Worm (Caenorhabditis elegans) whole organism, L4 larva: Measurements from ENCODE around the gene K02E7.4.

Experiments used
- F37D6.2 ChIP-seq: sonication (generic microtip); optimal IDR thresholded peaks from 2 replicates; lab custom pipeline; 2016; ENCODE audit warnings: mild to moderate bottlenecking, missing genetic modification characterization, missing compliant biosample characterization
- F44E2.7 ChIP-seq: fragments of 200-800 bp; sonication (Bioruptor generic); IDR thresholded peaks from 2 replicates; pipeline ENCODE4 v2.1.2; 2022; ENCODE audit warnings: missing genetic modification characterization, missing compliant biosample characterization
- R02D3.7 ChIP-seq: fragments of 150-350 bp; sonication (generic microtip); optimal IDR thresholded peaks from 3 replicates; lab custom pipeline; 2014; ENCODE audit warnings: missing biosample characterization, missing genetic modification characterization
- T26A8.4 ChIP-seq: fragments of 200-800 bp; sonication (Bioruptor generic); IDR thresholded peaks from 2 replicates; pipeline ENCODE4 v1.3.6; 2022; ENCODE audit warnings: missing genetic modification characterization, missing compliant biosample characterization
- Y105C5A.15 ChIP-seq: fragments of 200-800 bp; sonication (Bioruptor generic); IDR thresholded peaks from 2 replicates; pipeline ENCODE4 v1.3.6; 2022; ENCODE audit warnings: missing genetic modification characterization, missing compliant biosample characterization
- Y75B8A.6 ChIP-seq: fragments of 200-800 bp; sonication (Bioruptor generic); IDR thresholded peaks from 2 replicates; pipeline ENCODE4 v1.3.6; 2022; ENCODE audit warnings: missing genetic modification reagents, missing genetic modification characterization, missing compliant biosample characterization
- ces-1 ChIP-seq: fragments of 150-350 bp; sonication (generic microtip); optimal IDR thresholded peaks from 4 replicates; lab custom pipeline; 2014; ENCODE audit warnings: missing biosample characterization, missing genetic modification reagents, missing genetic modification characterization
- daf-12 ChIP-seq: fragments of 150-350 bp; optimal IDR thresholded peaks from 2 replicates; lab custom pipeline; 2014; ENCODE audit warnings: missing biosample characterization, missing genetic modification reagents, missing genetic modification characterization
- daf-16 ChIP-seq, 3 experiments: sonication (generic microtip); optimal IDR thresholded peaks; 2 replicates each; lab custom pipeline; 2016 to 2017; ENCODE audit warnings: missing genetic modification characterization in 3 of 3, missing genetic modification reagents in 3 of 3, mild to moderate bottlenecking in 2 of 3, missing compliant biosample characterization in 2 of 3, missing biosample characterization in 1 of 3, moderate library complexity in 1 of 3
- dmd-6 ChIP-seq: fragments of 200-800 bp; sonication (Bioruptor generic); IDR thresholded peaks from 2 replicates; pipeline ENCODE4 v1.3.6; 2022; ENCODE audit warnings: missing genetic modification reagents, missing genetic modification characterization, missing compliant biosample characterization
- dpl-1 ChIP-seq: fragments of 150-350 bp; optimal IDR thresholded peaks from 2 replicates; lab custom pipeline; 2014; ENCODE audit warnings: missing biosample characterization, missing genetic modification reagents, missing genetic modification characterization
- dve-1 ChIP-seq: sonication (generic microtip); optimal IDR thresholded peaks from 2 replicates; lab custom pipeline; 2017; ENCODE audit warnings: antibody characterized with exemption, mild to moderate bottlenecking, missing genetic modification characterization, missing compliant biosample characterization; ENCODE audit not compliant: insufficient read depth
- egl-27 ChIP-seq: sonication (generic microtip); optimal IDR thresholded peaks from 3 replicates; lab custom pipeline; 2017; ENCODE audit warnings: missing biosample characterization, missing genetic modification reagents, missing genetic modification characterization
- fkh-10 ChIP-seq: fragments of 150-350 bp; optimal IDR thresholded peaks from 2 replicates; lab custom pipeline; 2014; ENCODE audit warnings: missing biosample characterization, missing genetic modification reagents, missing genetic modification characterization
- hif-1 ChIP-seq, 2 experiments: sonication (generic microtip); optimal IDR thresholded peaks; 2 replicates each; lab custom pipeline; 2016 to 2017; ENCODE audit warnings: missing compliant biosample characterization in 2 of 2, missing genetic modification characterization in 2 of 2, missing genetic modification reagents in 2 of 2, missing genotype in 2 of 2, mild to moderate bottlenecking in 1 of 2
- hlh-11 ChIP-seq: fragments of 200-800 bp; sonication (Bioruptor generic); optimal IDR thresholded peaks from 2 replicates; lab custom pipeline; 2018; ENCODE audit warnings: mild to moderate bottlenecking, missing genetic modification characterization, missing compliant biosample characterization
- hlh-30 ChIP-seq: sonication (generic microtip); optimal IDR thresholded peaks from 2 replicates; lab custom pipeline; 2017; ENCODE audit warnings: antibody characterized with exemption, mild to moderate bottlenecking, missing genetic modification characterization, missing compliant biosample characterization; ENCODE audit not compliant: insufficient read depth
- hmg-1.1 ChIP-seq: fragments of 200-800 bp; sonication (Bioruptor generic); IDR thresholded peaks from 2 replicates; pipeline ENCODE4 v1.3.6; 2022; ENCODE audit warnings: missing genetic modification reagents, missing genetic modification characterization, missing compliant biosample characterization
- lin-29 ChIP-seq: fragments of 200-800 bp; sonication (Bioruptor generic); IDR thresholded peaks from 2 replicates; pipeline ENCODE4 v1.3.6; 2022; ENCODE audit warnings: missing genetic modification reagents, missing genetic modification characterization, missing compliant biosample characterization
- lir-3 ChIP-seq: sonication (generic microtip); optimal IDR thresholded peaks from 2 replicates; lab custom pipeline; 2016; ENCODE audit warnings: mild to moderate bottlenecking, missing genetic modification characterization, missing compliant biosample characterization
- lsy-2 ChIP-seq, 2 experiments: fragments of 150-350 bp in 1 of 2; sonication (generic microtip) in 1 of 2; optimal IDR thresholded peaks; 2 replicates each; lab custom pipeline; 2014 to 2017; ENCODE audit warnings: missing biosample characterization in 2 of 2, missing genetic modification characterization in 2 of 2
- mdl-1 ChIP-seq, 2 experiments: fragments of 150-350 bp in 1 of 2; sonication (generic microtip) in 1 of 2; optimal IDR thresholded peaks; 2 replicates each; lab custom pipeline; 2014 to 2017; ENCODE audit warnings: missing biosample characterization in 2 of 2, missing genetic modification characterization in 2 of 2
- mep-1 ChIP-seq: fragments of 150-350 bp; sonication (generic microtip); optimal IDR thresholded peaks from 3 replicates; lab custom pipeline; 2014; ENCODE audit warnings: missing biosample characterization, missing genetic modification characterization
- mes-2 ChIP-seq: sonication (generic microtip); optimal IDR thresholded peaks from 2 replicates; lab custom pipeline; 2016; ENCODE audit warnings: missing genotype, mild to moderate bottlenecking, missing genetic modification characterization, missing compliant biosample characterization; ENCODE audit not compliant: poor library complexity, severe bottlenecking
- mxl-3 ChIP-seq: fragments of 200-800 bp; sonication (Bioruptor generic); optimal IDR thresholded peaks from 2 replicates; lab custom pipeline; 2018; ENCODE audit warnings: mild to moderate bottlenecking, missing genetic modification characterization, missing compliant biosample characterization
- nhr-11 ChIP-seq: fragments of 150-350 bp; optimal IDR thresholded peaks from 2 replicates; lab custom pipeline; 2014; ENCODE audit warnings: missing biosample characterization, missing genetic modification characterization
- nhr-111 ChIP-seq: fragments of 200-800 bp; sonication (Bioruptor generic); optimal IDR thresholded peaks from 2 replicates; lab custom pipeline; 2018; ENCODE audit warnings: mild to moderate bottlenecking, missing genetic modification characterization, missing compliant biosample characterization
- nhr-42 ChIP-seq: fragments of 200-800 bp; sonication (Bioruptor generic); IDR thresholded peaks from 2 replicates; pipeline ENCODE4 v1.3.6; 2022; ENCODE audit warnings: missing genetic modification characterization, missing compliant biosample characterization
- nhr-76 ChIP-seq: fragments of 150-350 bp; optimal IDR thresholded peaks from 2 replicates; lab custom pipeline; 2014; ENCODE audit warnings: missing biosample characterization, missing genetic modification characterization
- nhr-77 ChIP-seq: fragments of 150-350 bp; optimal IDR thresholded peaks from 2 replicates; lab custom pipeline; 2014; ENCODE audit warnings: missing biosample characterization, missing genetic modification characterization
- pha-4 ChIP-seq, 2 experiments: fragments of 150-350 bp in 1 of 2; fragments of 200-800 bp in 1 of 2; sonication (Bioruptor generic) in 1 of 2; IDR thresholded peaks in 1 of 2; optimal IDR thresholded peaks in 1 of 2; 2 replicates each; pipeline versions ENCODE4 v1.3.6 to Lab custom; 2014 to 2022; ENCODE audit warnings: missing genetic modification characterization in 2 of 2, missing genetic modification reagents in 2 of 2, missing biosample characterization in 1 of 2, missing compliant biosample characterization in 1 of 2
- rbr-2 ChIP-seq: sonication (generic microtip); optimal IDR thresholded peaks from 2 replicates; lab custom pipeline; 2016; ENCODE audit warnings: missing genotype, missing genetic modification characterization, missing compliant biosample characterization
- spr-1 ChIP-seq: sonication (generic microtip); optimal IDR thresholded peaks from 2 replicates; lab custom pipeline; 2016; ENCODE audit warnings: mild to moderate bottlenecking, missing genetic modification characterization, missing compliant biosample characterization
- unc-62 ChIP-seq, 3 experiments: fragments of 150-350 bp in 1 of 3; sonication (generic microtip); optimal IDR thresholded peaks in 2 of 3; peaks in 1 of 3; 1 replicate in 1 of 3; 2 replicates in 2 of 3; lab custom pipeline; 2014 to 2017; ENCODE audit warnings: missing biosample characterization in 3 of 3, missing genetic modification characterization in 3 of 3, missing genetic modification reagents in 3 of 3, missing genotype in 1 of 3
- vab-7 ChIP-seq: fragments of 200-800 bp; sonication (Bioruptor generic); IDR thresholded peaks from 2 replicates; pipeline ENCODE4 v1.3.6; 2022; ENCODE audit warnings: missing genetic modification reagents, missing genetic modification characterization, missing compliant biosample characterization

The K02E7.4 gene

DNA sequence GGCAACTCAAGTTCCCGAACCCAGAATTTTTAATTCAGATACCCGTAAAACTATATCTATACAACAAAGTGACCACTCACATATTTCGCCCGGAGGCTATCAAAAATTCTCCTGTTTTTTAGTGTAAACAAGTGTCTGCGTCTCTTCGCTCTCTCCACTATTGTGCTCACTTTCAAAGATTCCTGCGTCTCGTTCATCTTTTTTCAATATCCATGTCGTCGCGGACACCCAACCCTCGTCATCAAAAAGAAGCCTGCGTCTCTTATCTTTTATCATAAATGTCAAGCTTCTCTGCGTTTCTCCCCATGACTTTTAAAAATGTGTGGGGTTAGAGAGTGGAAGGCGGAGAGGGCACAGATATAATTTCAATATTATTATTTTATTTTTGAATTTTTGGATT, 12.7 kb downstream of the K02E7.4 start:
- TF ChIP-seq pha-4 (GFP tag; IDR thresholded peaks at IDR 0.05; lab: Robert Waterston, UW): no peak
- peak; percentile 25 for TF ChIP-seq pha-4 (tag; optimal IDR thresholded peaks at IDR 0.05; lab: Kevin White, UChicago)
- peak; percentile 26 for TF ChIP-seq mep-1 (tag; lab: Kevin White, UChicago)
- no peak for TF ChIP-seq hif-1 (tag; optimal IDR thresholded peaks at IDR 0.05; lab: Kevin White, UChicago)
- peak; percentile 58 for TF ChIP-seq rbr-2
- TF ChIP-seq ces-1 (GFP tag; lab: Kevin White, UChicago): no peak
- TF ChIP-seq unc-62 (GFP tag; optimal IDR thresholded peaks at IDR 0.05 in 1 of 2; lab: Kevin White, UChicago): peak in 1 of 2 experiments; percentile 34
- no peak for TF ChIP-seq unc-62 (tag; optimal IDR thresholded peaks at IDR 0.05; lab: Kevin White, UChicago)
- TF ChIP-seq R02D3.7 (tag; lab: Kevin White, UChicago): no peak
- peak; percentile 41; the same call in 1 of the 2 replicates for TF ChIP-seq hmg-1.1
- peak; percentile 69 for TF ChIP-seq fkh-10 (GFP tag; lab: Kevin White, UChicago)
- TF ChIP-seq daf-16 (GFP tag; optimal IDR thresholded peaks at IDR 0.05; lab: Kevin White, UChicago): peak in 1 of 2 experiments; percentile 74
- peak; percentile 17 for TF ChIP-seq daf-16 (tag; optimal IDR thresholded peaks at IDR 0.05; lab: Kevin White, UChicago)
- no peak for TF ChIP-seq lir-3 (tag; lab: Kevin White, UChicago)
- no peak for TF ChIP-seq lin-29 (GFP tag; lab: Robert Waterston, UW)
- TF ChIP-seq F37D6.2 (tag; lab: Kevin White, UChicago): peak; percentile 20
- peak; percentile 54 for TF ChIP-seq hlh-11 (tag; lab: Kevin White, UChicago)
- TF ChIP-seq mes-2: peak; percentile 31
- TF ChIP-seq mdl-1 (tag; optimal IDR thresholded peaks at IDR 0.05; lab: Kevin White, UChicago): peak in 1 of 2 experiments; percentile 65
- no peak for TF ChIP-seq egl-27 (tag; lab: Kevin White, UChicago)
- no peak for TF ChIP-seq mxl-3 (GFP tag; lab: Kevin White, UChicago)
- no peak for TF ChIP-seq Y105C5A.15 (GFP tag; lab: Robert Waterston, UW)
- peak; percentile 65 for TF ChIP-seq dve-1 (tag; lab: Kevin White, UChicago)
- TF ChIP-seq nhr-76: no peak
- peak in 1 of 2 experiments; percentile 57 for TF ChIP-seq lsy-2 (tag; optimal IDR thresholded peaks at IDR 0.05; lab: Kevin White, UChicago)
- no peak for TF ChIP-seq vab-7 (GFP tag; lab: Robert Waterston, UW)
- TF ChIP-seq hlh-30: peak; percentile 59
- TF ChIP-seq nhr-11 (tag; lab: Kevin White, UChicago): peak; percentile 66
- TF ChIP-seq, all 104 proteins: peak for 15

DNA sequence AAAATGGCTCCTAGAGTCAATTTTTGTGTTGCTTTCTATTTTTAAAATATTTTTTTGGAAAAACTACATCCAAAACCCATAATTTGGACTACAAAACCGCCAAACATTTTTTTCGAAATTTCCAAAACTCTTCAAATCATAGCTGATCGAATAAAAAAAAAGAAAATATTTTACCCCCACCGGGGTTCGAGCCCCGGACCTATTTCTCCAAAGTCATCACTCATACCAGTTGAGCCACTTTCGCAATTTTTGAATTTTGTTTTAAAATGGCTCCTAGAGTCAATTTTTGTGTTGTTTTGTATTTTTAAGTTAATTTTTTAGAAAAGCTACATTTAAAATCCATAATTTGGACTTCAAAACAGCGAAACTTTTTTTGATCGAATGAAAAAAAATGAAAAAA, 13.3 kb downstream of the K02E7.4 start:
- TF ChIP-seq nhr-111 (no peak), mxl-3 (GFP tag; lab: Kevin White, UChicago) (no peak), F44E2.7 (no peak), T26A8.4 (no peak), daf-12 (tag; lab: Kevin White, UChicago) (no peak), dpl-1 (no peak), dmd-6 (GFP tag; lab: Robert Waterston, UW) (no peak), spr-1 (tag; lab: Kevin White, UChicago) (no peak), nhr-42 (no peak)

DNA sequence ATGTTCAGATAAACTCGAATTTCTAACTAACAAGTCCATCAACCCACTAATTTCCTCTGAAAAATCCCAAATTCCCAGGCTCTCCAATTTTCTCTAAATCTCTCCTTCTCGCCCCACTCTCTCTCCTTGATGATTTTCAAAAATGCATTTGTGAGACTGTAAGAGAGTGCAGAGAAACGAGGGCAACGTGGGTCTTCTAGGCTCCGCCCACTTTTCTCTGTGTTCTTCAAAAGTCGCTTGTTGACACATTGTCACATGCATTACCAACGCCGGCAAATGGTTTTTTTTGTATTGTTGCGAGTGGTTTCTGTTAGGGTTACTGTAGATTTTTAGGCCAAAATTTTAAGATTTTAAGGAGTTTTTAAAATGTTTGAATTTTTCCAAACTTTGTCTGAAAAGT, 14.3 kb downstream of the K02E7.4 start:
- TF ChIP-seq mdl-1 (tag; optimal IDR thresholded peaks at IDR 0.05; lab: Kevin White, UChicago) (peak in 1 of 2 experiments; percentile 40), nhr-77 (tag; lab: Kevin White, UChicago) (no peak), Y75B8A.6 (GFP tag; lab: Robert Waterston, UW) (no peak), hlh-30 (peak; percentile 31)
- TF ChIP-seq, all 104 proteins: peak for 2
